Fruit fly (Drosophila melanogaster): ENCODE data around the gene mora.
A peak's percentile ranks its signal among the peaks of the same experiment; 100 is the strongest.

dm6 chr3R:24230423-24231205 is 44.5 kb downstream of the mora start, which contains the start of gene mask:
- TF ChIP-seq toe (GFP tag; optimal IDR thresholded peaks at IDR 0.05) (peak; percentile 87), kay (GFP tag; ENCODE audit: borderline replicate concordance) (no peak), CG7045 (GFP tag; optimal IDR thresholded peaks at IDR 0.05) (peak; percentile 82), CG7101 (tag; optimal IDR thresholded peaks at IDR 0.05) (peak; percentile 84), bab1 (GFP tag; optimal IDR thresholded peaks at IDR 0.05) (peak; percentile 73), CG12768 (GFP tag; optimal IDR thresholded peaks at IDR 0.05) (peak; percentile 67), Hr96 (GFP tag; optimal IDR thresholded peaks at IDR 0.05) (peak; percentile 90), CG14711 (tag; optimal IDR thresholded peaks at IDR 0.05) (peak; percentile 39), Clk (GFP tag; optimal IDR thresholded peaks at IDR 0.05) (no peak), Crg-1 (GFP tag; optimal IDR thresholded peaks at IDR 0.05) (peak; percentile 90), Mnt (GFP tag; optimal IDR thresholded peaks at IDR 0.05) (peak; percentile 70), cnc (optimal IDR thresholded peaks at IDR 0.05) (no peak)
